Worm (Caenorhabditis elegans) whole organism, mixed stage, embryonic: Measurements from ENCODE around the gene coq-8.

Source experiments
- blmp-1 ChIP-seq: fragments of 150-350 bp; optimal IDR thresholded peaks from 2 replicates; lab custom pipeline; 2014; ENCODE audit warnings: missing biosample characterization, missing genetic modification characterization
- ceh-83 ChIP-seq: fragments of 200-800 bp; sonication (Bioruptor generic); optimal IDR thresholded peaks from 2 replicates; lab custom pipeline; 2018; ENCODE audit warnings: mild to moderate bottlenecking, missing genetic modification characterization, missing compliant biosample characterization
- ces-1 ChIP-seq: fragments of 150-350 bp; optimal IDR thresholded peaks from 2 replicates; lab custom pipeline; 2014; ENCODE audit warnings: missing biosample characterization, missing genetic modification reagents, missing genetic modification characterization
- flh-1 ChIP-seq: fragments of 200-800 bp; sonication (Bioruptor generic); optimal IDR thresholded peaks from 2 replicates; lab custom pipeline; 2018; ENCODE audit warnings: mild to moderate bottlenecking, missing genetic modification characterization, moderate library complexity, missing compliant biosample characterization
- ham-2 ChIP-seq: fragments of 200-800 bp; sonication (Bioruptor generic); optimal IDR thresholded peaks from 2 replicates; lab custom pipeline; 2018; ENCODE audit warnings: mild to moderate bottlenecking, missing genetic modification characterization, missing compliant biosample characterization
- lin-13 ChIP-seq: fragments of 150-350 bp; optimal IDR thresholded peaks from 2 replicates; lab custom pipeline; 2014; ENCODE audit warnings: missing biosample characterization, missing genetic modification characterization
- unc-62 ChIP-seq: fragments of 150-350 bp; optimal IDR thresholded peaks from 2 replicates; lab custom pipeline; 2014; ENCODE audit warnings: missing biosample characterization, missing genetic modification reagents, missing genetic modification characterization

- no peak for TF ChIP-seq flh-1 (GFP tag; lab: Kevin White, UChicago)
- TF ChIP-seq ham-2 (GFP tag; lab: Kevin White, UChicago), result no peak
- TF ChIP-seq unc-62 (GFP tag; lab: Kevin White, UChicago), result no peak
- no peak for TF ChIP-seq lin-13 (tag; lab: Kevin White, UChicago)
- TF ChIP-seq ces-1 (GFP tag; lab: Kevin White, UChicago), result no peak
- no peak for TF ChIP-seq ceh-83 (GFP tag; lab: Kevin White, UChicago)
- TF ChIP-seq blmp-1 (tag; lab: Kevin White, UChicago), result no peak
Observed at ce11 chrIII:4910956-4911355, 47.7 kb downstream of the coq-8 start, which contains the start of gene F26F4.2.
